Fruit fly (Drosophila melanogaster) whole organism, prepupa: ENCODE data around the gene CG13994.

Experiments used
- Blimp-1 ChIP-seq: fragments of 200-800 bp; sonication (Bioruptor generic); optimal IDR thresholded peaks from 3 replicates; lab custom pipeline; 2017; ENCODE audit warnings: missing biosample characterization, missing genetic modification characterization, mild to moderate bottlenecking, moderate library complexity, missing genetic modification reagents
- CG10631 ChIP-seq: fragments of 200-800 bp; sonication (Bioruptor generic); optimal IDR thresholded peaks from 2 replicates; lab custom pipeline; 2016; ENCODE audit warnings: missing biosample characterization, missing genetic modification characterization
- CG10669 ChIP-seq: fragments of 200-800 bp; sonication (Bioruptor generic); optimal IDR thresholded peaks from 3 replicates; lab custom pipeline; 2018; ENCODE audit warnings: missing biosample characterization, mild to moderate bottlenecking, missing genetic modification characterization, moderate library complexity
- CG11294 ChIP-seq: fragments of 200-800 bp; sonication (Bioruptor generic); IDR thresholded peaks from 2 replicates; pipeline ENCODE4 v1.3.6; 2022; ENCODE audit warnings: missing biosample characterization, missing genetic modification characterization
- CG11762 ChIP-seq: fragments of 200-800 bp; sonication (Bioruptor generic); optimal IDR thresholded peaks from 3 replicates; lab custom pipeline; 2016; ENCODE audit warnings: missing biosample characterization, missing genetic modification characterization; ENCODE audit not compliant: insufficient read depth
- CG1621 ChIP-seq: fragments of 200-800 bp; sonication (Bioruptor generic); optimal IDR thresholded peaks from 3 replicates; lab custom pipeline; 2018; ENCODE audit warnings: missing biosample characterization, mild to moderate bottlenecking, missing genetic modification characterization
- CG3032 ChIP-seq: fragments of 200-800 bp; optimal IDR thresholded peaks from 2 replicates; lab custom pipeline; 2019; ENCODE audit warnings: missing biosample characterization, mild to moderate bottlenecking, missing genetic modification characterization, moderate library complexity
- CG31627 ChIP-seq: fragments of 200-800 bp; sonication (Bioruptor generic); optimal IDR thresholded peaks from 3 replicates; lab custom pipeline; 2016; ENCODE audit warnings: missing biosample characterization, missing genetic modification characterization
- CG32006 ChIP-seq: fragments of 200-800 bp; sonication (Bioruptor generic); optimal IDR thresholded peaks from 3 replicates; lab custom pipeline; 2017; ENCODE audit warnings: missing biosample characterization, mild to moderate bottlenecking, missing genetic modification characterization
- CG34406 ChIP-seq: fragments of 200-800 bp; sonication (Bioruptor generic); optimal IDR thresholded peaks from 3 replicates; lab custom pipeline; 2016; ENCODE audit warnings: missing biosample characterization, missing genetic modification characterization
- CG3919 ChIP-seq: fragments of 200-800 bp; sonication (Bioruptor generic); optimal IDR thresholded peaks from 3 replicates; lab custom pipeline; 2016; ENCODE audit warnings: missing biosample characterization, missing genetic modification characterization
- CG4318 ChIP-seq: fragments of 200-800 bp; sonication (Bioruptor generic); optimal IDR thresholded peaks from 3 replicates; lab custom pipeline; 2017; ENCODE audit warnings: missing biosample characterization, mild to moderate bottlenecking, missing genetic modification characterization
- CG6163 ChIP-seq: fragments of 200-800 bp; sonication (Bioruptor generic); IDR thresholded peaks from 3 replicates; pipeline ENCODE4 v1.3.6; 2022; ENCODE audit warnings: missing biosample characterization, missing genetic modification characterization
- CG6276 ChIP-seq: fragments of 200-800 bp; sonication (Bioruptor generic); optimal IDR thresholded peaks from 2 replicates; lab custom pipeline; 2017; ENCODE audit warnings: missing biosample characterization, mild to moderate bottlenecking, missing genetic modification characterization
- CG6792 ChIP-seq: fragments of 200-800 bp; sonication (Bioruptor generic); optimal IDR thresholded peaks from 3 replicates; lab custom pipeline; 2016; ENCODE audit warnings: missing biosample characterization, missing genetic modification characterization
- CG6808 ChIP-seq: fragments of 200-800 bp; sonication (Bioruptor generic); optimal IDR thresholded peaks from 3 replicates; lab custom pipeline; 2017; ENCODE audit warnings: missing biosample characterization, missing genetic modification characterization, mild to moderate bottlenecking, moderate library complexity, missing genetic modification reagents
- CG7368 ChIP-seq: fragments of 200-800 bp; sonication (Bioruptor generic); optimal IDR thresholded peaks from 3 replicates; lab custom pipeline; 2016; ENCODE audit warnings: missing biosample characterization, missing genetic modification characterization
- CG8319 ChIP-seq: fragments of 200-800 bp; sonication (Bioruptor generic); optimal IDR thresholded peaks from 3 replicates; lab custom pipeline; 2016; ENCODE audit warnings: missing biosample characterization, missing genetic modification characterization
- CG8632 ChIP-seq: fragments of 200-800 bp; sonication (Bioruptor generic); optimal IDR thresholded peaks from 3 replicates; lab custom pipeline; 2016; ENCODE audit warnings: missing biosample characterization, missing genetic modification characterization
- CG9139 ChIP-seq: fragments of 200-800 bp; sonication (Bioruptor generic); optimal IDR thresholded peaks from 3 replicates; lab custom pipeline; 2017; ENCODE audit warnings: missing biosample characterization, mild to moderate bottlenecking, missing genetic modification characterization
- Eip75B ChIP-seq: fragments of 200-800 bp; sonication (Bioruptor generic); optimal IDR thresholded peaks from 3 replicates; lab custom pipeline; 2016; ENCODE audit warnings: missing biosample characterization, missing genetic modification characterization
- Eip93F ChIP-seq: fragments of 200-800 bp; sonication (Bioruptor generic); optimal IDR thresholded peaks from 2 replicates; lab custom pipeline; 2016; ENCODE audit warnings: missing biosample characterization, mild to moderate bottlenecking, missing genetic modification characterization
- Ets96B ChIP-seq: fragments of 200-800 bp; optimal IDR thresholded peaks from 2 replicates; lab custom pipeline; 2019; ENCODE audit warnings: missing biosample characterization, mild to moderate bottlenecking, missing genetic modification characterization, moderate library complexity
- Hr38 ChIP-seq: sonication (Bioruptor generic); optimal IDR thresholded peaks from 2 replicates; lab custom pipeline; 2016; ENCODE audit warnings: missing biosample characterization, missing genetic modification characterization
- Met ChIP-seq: fragments of 200-800 bp; sonication (Bioruptor generic); optimal IDR thresholded peaks from 3 replicates; lab custom pipeline; 2016; ENCODE audit warnings: missing biosample characterization, missing genetic modification characterization
- OdsH ChIP-seq: fragments of 200-800 bp; sonication (Bioruptor generic); optimal IDR thresholded peaks from 3 replicates; lab custom pipeline; 2016; ENCODE audit warnings: missing biosample characterization, missing genetic modification characterization
- Smox ChIP-seq: fragments of 200-800 bp; sonication (Bioruptor generic); optimal IDR thresholded peaks from 3 replicates; lab custom pipeline; 2016; ENCODE audit warnings: missing biosample characterization, missing genetic modification characterization
- Sox14 ChIP-seq: fragments of 200-800 bp; sonication (Bioruptor generic); optimal IDR thresholded peaks from 3 replicates; lab custom pipeline; 2016; ENCODE audit warnings: missing biosample characterization, missing genetic modification characterization
- Sox15 ChIP-seq: fragments of 200-800 bp; sonication (Bioruptor generic); optimal IDR thresholded peaks from 3 replicates; lab custom pipeline; 2016; ENCODE audit warnings: missing biosample characterization, missing genetic modification characterization
- achi ChIP-seq: fragments of 200-800 bp; sonication (Bioruptor generic); optimal IDR thresholded peaks from 3 replicates; lab custom pipeline; 2016; ENCODE audit warnings: missing biosample characterization, missing genetic modification characterization
- acj6 ChIP-seq: fragments of 200-800 bp; sonication (Bioruptor generic); optimal IDR thresholded peaks from 3 replicates; lab custom pipeline; 2016; ENCODE audit warnings: missing biosample characterization, missing genetic modification characterization
- cyc ChIP-seq: fragments of 200-800 bp; sonication (Bioruptor generic); optimal IDR thresholded peaks from 3 replicates; lab custom pipeline; 2016; ENCODE audit warnings: missing biosample characterization, missing genetic modification characterization
- dac ChIP-seq: fragments of 200-800 bp; sonication (Bioruptor generic); optimal IDR thresholded peaks from 2 replicates; lab custom pipeline; 2017; ENCODE audit warnings: missing biosample characterization, mild to moderate bottlenecking, missing genetic modification characterization
- dsx ChIP-seq: fragments of 200-800 bp; optimal IDR thresholded peaks from 3 replicates; lab custom pipeline; 2019; ENCODE audit warnings: missing biosample characterization, mild to moderate bottlenecking, missing genetic modification characterization, moderate library complexity; ENCODE audit not compliant: poor library complexity, severe bottlenecking
- eg ChIP-seq: fragments of 200-800 bp; sonication (Bioruptor generic); IDR thresholded peaks from 3 replicates; pipeline ENCODE4 v1.3.6; 2022; ENCODE audit warnings: missing biosample characterization, missing genetic modification characterization
- esn ChIP-seq: fragments of 200-800 bp; sonication (Bioruptor generic); optimal IDR thresholded peaks from 2 replicates; lab custom pipeline; 2016; ENCODE audit warnings: missing biosample characterization, mild to moderate bottlenecking, missing genetic modification characterization, moderate library complexity
- fkh ChIP-seq: fragments of 200-800 bp; sonication (Bioruptor generic); optimal IDR thresholded peaks from 3 replicates; lab custom pipeline; 2017; ENCODE audit warnings: missing biosample characterization, mild to moderate bottlenecking, missing genetic modification characterization, moderate library complexity
- lz ChIP-seq: fragments of 200-800 bp; sonication (Bioruptor generic); optimal IDR thresholded peaks from 3 replicates; lab custom pipeline; 2016; ENCODE audit warnings: missing biosample characterization, missing genetic modification characterization
- net ChIP-seq: fragments of 200-800 bp; sonication (Bioruptor generic); optimal IDR thresholded peaks from 3 replicates; lab custom pipeline; 2016; ENCODE audit warnings: missing biosample characterization, missing genetic modification characterization
- spab ChIP-seq: fragments of 200-800 bp; sonication (Bioruptor generic); optimal IDR thresholded peaks from 2 replicates; lab custom pipeline; 2017; ENCODE audit warnings: missing biosample characterization, mild to moderate bottlenecking, missing genetic modification characterization, missing genetic modification reagents
- svp ChIP-seq: fragments of 200-800 bp; sonication (Bioruptor generic); peaks from one replicate; lab custom pipeline; 2016; ENCODE audit warnings: missing biosample characterization, missing genetic modification characterization
- topi ChIP-seq: fragments of 200-800 bp; sonication (Bioruptor generic); optimal IDR thresholded peaks from 3 replicates; lab custom pipeline; 2016; ENCODE audit warnings: missing biosample characterization, missing genetic modification characterization

CG13994 gene

DNA sequence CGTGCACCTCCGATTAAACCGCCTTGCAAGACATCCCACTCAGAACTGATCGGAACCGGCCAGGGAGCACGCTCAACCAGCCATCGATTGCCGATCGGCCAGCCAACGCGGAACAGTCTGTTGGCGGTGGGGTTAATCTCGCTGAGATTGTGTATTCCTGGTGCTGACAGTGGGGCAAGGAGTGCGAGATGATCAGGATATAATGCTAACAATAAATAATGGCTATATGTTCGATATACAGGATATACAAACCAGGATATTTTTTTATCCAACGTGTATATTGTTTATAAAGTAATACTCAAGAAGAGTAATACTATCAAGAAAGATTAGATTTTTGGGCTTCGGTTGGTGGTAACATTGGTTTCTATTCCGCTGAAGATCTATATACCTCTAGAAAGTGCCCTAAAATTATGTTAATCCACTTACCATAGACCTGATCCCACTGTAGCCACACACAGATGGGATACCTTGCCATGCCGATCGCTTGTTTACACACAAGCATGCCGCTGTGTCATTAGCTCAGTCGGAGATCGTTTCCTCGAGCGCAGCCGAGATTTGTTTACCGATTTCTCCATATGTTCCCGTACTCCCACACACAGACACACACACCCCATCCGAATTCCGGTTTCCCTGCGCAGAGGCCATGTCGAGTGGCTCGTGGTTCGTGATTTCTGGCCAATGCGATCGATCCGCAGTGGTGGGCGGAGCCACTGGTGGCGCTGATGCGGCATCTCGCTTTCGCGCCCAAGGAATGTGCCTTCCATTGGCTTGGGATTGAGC, 43.2 kb upstream of the CG13994 start, which contains the start of gene H2.0 (continued):
- TF ChIP-seq Blimp-1 (peak; percentile 32), CG4318 (GFP tag; lab: Kevin White, UChicago) (peak; percentile 43), CG6276 (peak; percentile 59), CG6163 (GFP tag; lab: Robert Waterston, UW) (peak; percentile 51; the same call in 1 of the 3 replicates), CG8319 (GFP tag; lab: Kevin White, UChicago) (peak; percentile 28), Ets96B (peak; percentile 70), OdsH (GFP tag; lab: Kevin White, UChicago) (peak; percentile 73), CG10631 (GFP tag; lab: Kevin White, UChicago) (peak; percentile 71), CG34406 (peak; percentile 58), CG8632 (peak; percentile 55), CG1621 (tag; lab: Kevin White, UChicago) (peak; percentile 25), CG3032 (tag; lab: Kevin White, UChicago) (no peak), achi (GFP tag; lab: Kevin White, UChicago) (peak; percentile 73), cyc (peak; percentile 64), CG6808 (GFP tag; lab: Kevin White, UChicago) (peak; percentile 59), CG3919 (GFP tag; lab: Kevin White, UChicago) (peak; percentile 81), Smox (GFP tag; lab: Kevin White, UChicago) (peak; percentile 69), CG11294 (GFP tag; lab: Robert Waterston, UW) (no peak), svp (GFP tag; lab: Kevin White, UChicago) (peak; percentile 91), CG9139 (peak; percentile 44), topi (GFP tag; lab: Kevin White, UChicago) (peak; percentile 78), CG31627 (GFP tag; lab: Kevin White, UChicago) (peak; percentile 59), dsx (GFP tag; lab: Kevin White, UChicago) (no peak), eg (GFP tag; lab: Robert Waterston, UW) (0 out of 3 replicates have a peak, but pooled peaks have one; percentile 8), lz (peak; percentile 75), CG11762 (GFP tag; lab: Kevin White, UChicago) (peak; percentile 37), dac (GFP tag; lab: Kevin White, UChicago) (peak; percentile 42), acj6 (GFP tag; lab: Kevin White, UChicago) (peak; percentile 68)
- TF ChIP-seq, all 60 proteins: peak for 51

DNA sequence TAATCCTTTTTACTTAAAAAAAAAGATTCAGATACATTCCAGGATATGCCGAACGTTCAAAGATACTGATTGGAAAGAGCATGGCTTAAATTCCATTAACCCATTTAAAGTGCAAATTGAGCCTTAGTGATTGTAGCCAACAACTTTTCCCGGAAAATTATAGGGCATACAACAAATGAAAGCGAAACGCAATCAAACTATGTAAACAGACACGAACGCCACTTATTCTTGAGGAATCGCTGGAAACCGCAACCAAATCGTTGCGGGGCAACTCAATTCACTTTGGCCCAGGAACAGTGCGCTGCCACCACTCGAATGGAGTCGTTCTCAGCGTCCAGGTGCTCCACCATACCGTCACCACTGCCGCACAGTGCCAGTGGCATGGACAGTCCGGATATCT, 42.3 kb upstream of the CG13994 start, which contains the start of gene CG13996:
Gene CG13996 (plus strand): TSS at position 301 of the 400 bp plus-strand sequence.
- no peak for TF ChIP-seq Smox (GFP tag; lab: Kevin White, UChicago)
- TF ChIP-seq CG32006 (GFP tag; lab: Kevin White, UChicago): no peak
- TF ChIP-seq CG6808 (GFP tag; lab: Kevin White, UChicago): no peak
- no peak for TF ChIP-seq achi (GFP tag; lab: Kevin White, UChicago)
- TF ChIP-seq net (GFP tag; lab: Kevin White, UChicago): no peak
- no peak for TF ChIP-seq Sox15 (GFP tag; lab: Kevin White, UChicago)
- TF ChIP-seq OdsH (GFP tag; lab: Kevin White, UChicago): no peak
- no peak for TF ChIP-seq Eip93F
- no peak for TF ChIP-seq esn (GFP tag; lab: Kevin White, UChicago)
- no peak for TF ChIP-seq CG3032 (tag; lab: Kevin White, UChicago)
- no peak for TF ChIP-seq CG4318 (GFP tag; lab: Kevin White, UChicago)
- no peak for TF ChIP-seq CG6792
- no peak for TF ChIP-seq CG7368 (GFP tag; lab: Kevin White, UChicago)
- no peak for TF ChIP-seq Sox14 (GFP tag; lab: Kevin White, UChicago)
- no peak for TF ChIP-seq CG11294 (GFP tag; lab: Robert Waterston, UW)

DNA sequence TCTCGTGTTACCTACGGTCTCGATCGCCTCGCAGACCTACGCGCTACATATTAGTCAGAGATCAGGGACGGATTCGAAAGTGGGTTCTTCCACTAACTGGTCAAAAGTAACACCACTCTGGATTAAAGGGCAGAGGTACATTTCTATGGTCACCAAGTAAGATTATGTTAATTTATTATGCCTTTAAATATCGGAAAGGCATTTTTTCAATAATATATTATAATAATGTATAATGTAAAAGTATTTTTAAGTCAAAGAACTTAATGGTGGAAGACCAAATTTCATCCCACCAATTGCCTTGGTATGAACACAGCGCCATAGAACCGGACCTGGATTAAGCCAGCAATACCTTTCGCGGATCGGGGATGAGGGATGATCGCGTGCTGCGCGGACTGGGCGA, 40.0 kb upstream of the CG13994 start:
- TF ChIP-seq CG34406: peak; percentile 61
- TF ChIP-seq CG32006 (GFP tag; lab: Kevin White, UChicago): peak; percentile 63
- peak; percentile 64 for TF ChIP-seq cyc
- TF ChIP-seq Ets96B: peak; percentile 80
- TF ChIP-seq Blimp-1: peak; percentile 56
- peak; percentile 60 for TF ChIP-seq topi (GFP tag; lab: Kevin White, UChicago)
- TF ChIP-seq Eip75B: peak; percentile 53
- peak; percentile 65 for TF ChIP-seq CG6163 (GFP tag; lab: Robert Waterston, UW)
- peak; percentile 32 for TF ChIP-seq net (GFP tag; lab: Kevin White, UChicago)
- TF ChIP-seq CG10669: peak; percentile 73
- TF ChIP-seq Smox (GFP tag; lab: Kevin White, UChicago): peak; percentile 21
- peak; percentile 56 for TF ChIP-seq lz
- peak; percentile 71 for TF ChIP-seq CG9139
- peak; percentile 79 for TF ChIP-seq acj6 (GFP tag; lab: Kevin White, UChicago)
- TF ChIP-seq CG6792: peak; percentile 54
- peak; percentile 33 for TF ChIP-seq esn (GFP tag; lab: Kevin White, UChicago)
- peak; percentile 73 for TF ChIP-seq spab (GFP tag; lab: Kevin White, UChicago)
- TF ChIP-seq Sox14 (GFP tag; lab: Kevin White, UChicago): peak; percentile 46
- TF ChIP-seq fkh (GFP tag; lab: Kevin White, UChicago): no peak
- peak; percentile 55 for TF ChIP-seq CG8319 (GFP tag; lab: Kevin White, UChicago)
- peak; percentile 59 for TF ChIP-seq Met (GFP tag; lab: Kevin White, UChicago)
- peak; percentile 42 for TF ChIP-seq CG31627 (GFP tag; lab: Kevin White, UChicago)
- TF ChIP-seq Hr38 (GFP tag; lab: Kevin White, UChicago): no peak
- peak; percentile 75 for TF ChIP-seq achi (GFP tag; lab: Kevin White, UChicago)
- TF ChIP-seq CG11294 (GFP tag; lab: Robert Waterston, UW): no peak
